Fruit fly (Drosophila melanogaster) whole organism, prepupa: ENCODE results near the gene CG31787.

ENCODE experiments used
- CG6808 ChIP-seq: fragments of 200-800 bp; sonication (Bioruptor generic); optimal IDR thresholded peaks from 3 replicates; lab custom pipeline; 2017; ENCODE audit warnings: missing biosample characterization, missing genetic modification characterization, mild to moderate bottlenecking, moderate library complexity, missing genetic modification reagents
- Met ChIP-seq: fragments of 200-800 bp; sonication (Bioruptor generic); optimal IDR thresholded peaks from 3 replicates; lab custom pipeline; 2016; ENCODE audit warnings: missing biosample characterization, missing genetic modification characterization

DNA sequence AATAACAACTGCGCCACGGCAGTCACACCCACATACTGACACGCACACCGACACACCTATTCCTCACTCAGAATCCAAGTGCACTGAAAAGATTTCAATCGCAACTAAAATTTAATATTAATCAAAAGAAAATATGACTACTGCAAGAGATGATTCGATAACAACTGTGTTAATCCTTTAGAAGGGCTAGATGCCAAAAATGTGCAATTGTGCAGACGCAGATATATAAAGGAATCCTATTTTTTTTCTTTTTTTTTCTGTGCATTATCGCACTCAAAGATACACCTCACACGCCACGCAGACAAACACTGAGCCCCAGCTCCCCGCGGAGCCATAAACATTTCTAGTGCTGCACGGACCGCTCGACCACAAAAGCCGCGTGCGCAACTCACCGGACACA lies 13.0 kb upstream of the CG31787 start:
- TF ChIP-seq Met (GFP tag; lab: Kevin White, UChicago) (peak; percentile 12), CG6808 (no peak)
